Fruit fly (Drosophila melanogaster) whole organism, embryonic: ENCODE data around the gene Jon99Fii.
A peak's percentile ranks its signal among the peaks of the same experiment; 100 is the strongest.

ENCODE experiments used
- CG10209 ChIP-seq: fragments of 200-800 bp; sonication (Bioruptor generic); optimal IDR thresholded peaks from 3 replicates; lab custom pipeline; 2017; ENCODE audit warnings: missing biosample characterization, mild to moderate bottlenecking, missing genetic modification characterization, missing genetic modification reagents
- CG10274 ChIP-seq: fragments of 200-800 bp; sonication (Bioruptor generic); optimal IDR thresholded peaks from 3 replicates; lab custom pipeline; 2017; ENCODE audit warnings: missing biosample characterization, mild to moderate bottlenecking, missing genetic modification characterization
- CG10431 ChIP-seq: fragments of 200-800 bp; sonication (Bioruptor generic); optimal IDR thresholded peaks from 3 replicates; lab custom pipeline; 2018; ENCODE audit warnings: missing biosample characterization, mild to moderate bottlenecking, missing genetic modification characterization
- CG10654 ChIP-seq: fragments of 200-800 bp; sonication (Bioruptor generic); optimal IDR thresholded peaks from 2 replicates; lab custom pipeline; 2016; ENCODE audit warnings: missing biosample characterization, missing genetic modification characterization
- CG11093 ChIP-seq: fragments of 200-800 bp; sonication (Bioruptor generic); IDR thresholded peaks from 3 replicates; pipeline ENCODE4 v1.3.6; 2022; ENCODE audit warnings: missing biosample characterization, missing genetic modification characterization
- CG12219 ChIP-seq: fragments of 200-800 bp; sonication (Bioruptor generic); optimal IDR thresholded peaks from 3 replicates; lab custom pipeline; 2018; ENCODE audit warnings: missing biosample characterization, mild to moderate bottlenecking, missing genetic modification characterization
- CG12659 ChIP-seq: fragments of 200-800 bp; sonication (Bioruptor generic); optimal IDR thresholded peaks from 3 replicates; lab custom pipeline; 2017; ENCODE audit warnings: mild to moderate bottlenecking, missing biosample characterization, missing genetic modification reagents, missing genetic modification characterization
- CG16779 ChIP-seq: fragments of 200-800 bp; sonication (Bioruptor generic); IDR thresholded peaks from 2 replicates; pipeline ENCODE4 v1.3.6; 2022; ENCODE audit warnings: missing biosample characterization, missing genetic modification characterization
- CG16863 ChIP-seq: fragments of 200-800 bp; sonication (Bioruptor generic); optimal IDR thresholded peaks from 3 replicates; lab custom pipeline; 2016; ENCODE audit warnings: missing biosample characterization, missing genetic modification characterization
- CG17612 ChIP-seq: fragments of 200-800 bp; sonication (Bioruptor generic); IDR thresholded peaks from 2 replicates; pipeline ENCODE4 v1.3.6; 2022; ENCODE audit warnings: missing biosample characterization, missing genetic modification characterization
- CG1832 ChIP-seq: fragments of 200-800 bp; sonication (Bioruptor generic); optimal IDR thresholded peaks from 2 replicates; lab custom pipeline; 2017; ENCODE audit warnings: missing biosample characterization, mild to moderate bottlenecking, missing genetic modification characterization, inconsistent platforms
- CG2712 ChIP-seq: fragments of 200-800 bp; optimal IDR thresholded peaks from 3 replicates; lab custom pipeline; 2019; ENCODE audit warnings: missing biosample characterization, mild to moderate bottlenecking, missing genetic modification characterization, moderate library complexity
- CG34224 ChIP-seq: fragments of 200-800 bp; sonication (Bioruptor generic); IDR thresholded peaks from 3 replicates; pipeline ENCODE4 v1.3.6; 2022; ENCODE audit warnings: missing biosample characterization, missing genetic modification characterization; ENCODE audit not compliant: partially characterized antibody
- CG34376 ChIP-seq: fragments of 200-800 bp; sonication (Bioruptor generic); optimal IDR thresholded peaks from 2 replicates; lab custom pipeline; 2018; ENCODE audit warnings: missing biosample characterization, mild to moderate bottlenecking, missing genetic modification characterization
- CG34422 ChIP-seq: fragments of 200-800 bp; sonication (Bioruptor generic); IDR thresholded peaks from 3 replicates; pipeline ENCODE4 v1.3.6; 2022; ENCODE audit warnings: missing biosample characterization, missing genetic modification characterization
- CG4730 ChIP-seq: fragments of 200-800 bp; sonication (Bioruptor generic); IDR thresholded peaks from 2 replicates; pipeline ENCODE4 v1.3.6; 2022; ENCODE audit warnings: missing biosample characterization, missing genetic modification characterization
- CG8290 ChIP-seq, 3 experiments: fragments of 200-800 bp; sonication (Bioruptor generic); optimal IDR thresholded peaks; 2 replicates each; lab custom pipeline; 2016 to 2019; ENCODE audit warnings: missing biosample characterization in 3 of 3, missing genetic modification characterization in 3 of 3, mild to moderate bottlenecking in 2 of 3, moderate library complexity in 1 of 3
- CG9817 ChIP-seq: fragments of 200-800 bp; sonication (Bioruptor generic); optimal IDR thresholded peaks from 2 replicates; lab custom pipeline; 2018; ENCODE audit warnings: missing biosample characterization, mild to moderate bottlenecking, missing genetic modification characterization, moderate library complexity
- CG9932 ChIP-seq: fragments of 200-800 bp; sonication (Bioruptor generic); IDR thresholded peaks from 2 replicates; pipeline ENCODE4 v1.3.6; 2022; ENCODE audit warnings: missing biosample characterization, missing genetic modification characterization
- D19B ChIP-seq: fragments of 200-800 bp; sonication (Bioruptor generic); optimal IDR thresholded peaks from 2 replicates; lab custom pipeline; 2017; ENCODE audit warnings: missing biosample characterization, mild to moderate bottlenecking, missing genetic modification characterization
- Dp ChIP-seq: fragments of 200-800 bp; sonication (Bioruptor generic); optimal IDR thresholded peaks from 2 replicates; lab custom pipeline; 2018; ENCODE audit warnings: missing biosample characterization, mild to moderate bottlenecking, missing genetic modification characterization, moderate library complexity
- Gsc ChIP-seq: fragments of 200-800 bp; sonication (Bioruptor generic); IDR thresholded peaks from 2 replicates; pipeline ENCODE4 v1.3.6; 2022; ENCODE audit warnings: missing biosample characterization, missing genetic modification characterization
- HLH4C ChIP-seq: fragments of 200-800 bp; sonication (Bioruptor generic); IDR thresholded peaks from 3 replicates; pipeline ENCODE4 v1.3.6; 2022; ENCODE audit warnings: missing biosample characterization, missing genetic modification characterization; ENCODE audit not compliant: partially characterized antibody
- HLH54F ChIP-seq: fragments of 200-800 bp; sonication (Bioruptor generic); optimal IDR thresholded peaks from 3 replicates; lab custom pipeline; 2016; ENCODE audit warnings: missing biosample characterization, missing genetic modification characterization
- Hand ChIP-seq: fragments of 200-800 bp; sonication (Bioruptor generic); optimal IDR thresholded peaks from 2 replicates; lab custom pipeline; 2017; ENCODE audit warnings: mild to moderate bottlenecking, missing biosample characterization, missing genetic modification reagents, missing genetic modification characterization
- HmgD ChIP-seq: fragments of 200-800 bp; sonication (Bioruptor generic); optimal IDR thresholded peaks from 3 replicates; lab custom pipeline; 2016; ENCODE audit warnings: missing biosample characterization, missing genetic modification characterization
- Nf-YB ChIP-seq: fragments of 200-800 bp; sonication (Bioruptor generic); optimal IDR thresholded peaks from 3 replicates; lab custom pipeline; 2019; ENCODE audit warnings: missing biosample characterization, mild to moderate bottlenecking, missing genetic modification characterization, moderate library complexity
- Optix ChIP-seq: fragments of 200-800 bp; sonication (Bioruptor generic); IDR thresholded peaks from 3 replicates; pipeline ENCODE4 v1.3.6; 2022; ENCODE audit warnings: missing biosample characterization, missing genetic modification characterization
- Xrp1 ChIP-seq: fragments of 200-800 bp; sonication (Bioruptor generic); IDR thresholded peaks from 2 replicates; pipeline ENCODE4 v1.3.6; 2022; ENCODE audit warnings: missing biosample characterization, missing genetic modification characterization
- YL-1 ChIP-seq: fragments of 200-800 bp; sonication (Bioruptor generic); optimal IDR thresholded peaks from 3 replicates; lab custom pipeline; 2017; ENCODE audit warnings: missing biosample characterization, mild to moderate bottlenecking, missing genetic modification characterization
- aop ChIP-seq: fragments of 200-800 bp; sonication (Bioruptor generic); IDR thresholded peaks from 2 replicates; pipeline ENCODE4 v1.3.6; 2022; ENCODE audit warnings: missing biosample characterization, missing genetic modification characterization
- bcd ChIP-seq: fragments of 200-800 bp; sonication (Bioruptor generic); optimal IDR thresholded peaks from 2 replicates; lab custom pipeline; 2017; ENCODE audit warnings: missing biosample characterization, mild to moderate bottlenecking, missing genetic modification characterization
- cato ChIP-seq: fragments of 200-800 bp; sonication (Bioruptor generic); optimal IDR thresholded peaks from 2 replicates; lab custom pipeline; 2016; ENCODE audit warnings: missing biosample characterization, missing genetic modification characterization, borderline replicate concordance
- dpn ChIP-seq, 2 experiments: fragments of 200-800 bp; sonication (Bioruptor generic); optimal IDR thresholded peaks; 3 replicates each; lab custom pipeline; 2016; ENCODE audit warnings: missing biosample characterization in 2 of 2, missing genetic modification characterization in 2 of 2
- ewg ChIP-seq: fragments of 200-800 bp; sonication (Bioruptor generic); optimal IDR thresholded peaks from 3 replicates; lab custom pipeline; 2017; ENCODE audit warnings: mild to moderate bottlenecking, missing biosample characterization, missing genetic modification reagents, missing genetic modification characterization
- ftz-f1 ChIP-seq: fragments of 200-800 bp; sonication (Bioruptor generic); optimal IDR thresholded peaks from 2 replicates; lab custom pipeline; 2016; ENCODE audit warnings: missing biosample characterization, missing genetic modification characterization
- grau ChIP-seq: fragments of 200-800 bp; optimal IDR thresholded peaks from 3 replicates; lab custom pipeline; 2019; ENCODE audit warnings: missing biosample characterization, mild to moderate bottlenecking, missing genetic modification characterization, moderate library complexity
- jigr1 ChIP-seq: fragments of 200-800 bp; sonication (Bioruptor generic); IDR thresholded peaks from 3 replicates; pipeline ENCODE4 v1.3.6; 2022; ENCODE audit warnings: missing biosample characterization, missing genetic modification characterization
- maf-S ChIP-seq: fragments of 200-800 bp; sonication (Bioruptor generic); optimal IDR thresholded peaks from 2 replicates; lab custom pipeline; 2016; ENCODE audit warnings: missing biosample characterization, missing genetic modification characterization
- mam ChIP-seq: fragments of 200-800 bp; sonication (Bioruptor generic); optimal IDR thresholded peaks from 3 replicates; lab custom pipeline; 2016; ENCODE audit warnings: missing biosample characterization, missing genetic modification characterization
- onecut ChIP-seq: fragments of 200-800 bp; sonication (Bioruptor generic); IDR thresholded peaks from 2 replicates; pipeline ENCODE4 v1.3.6; 2022; ENCODE audit warnings: missing biosample characterization, missing genetic modification characterization
- pan ChIP-seq, 4 experiments: fragments of >200 bp in 3 of 4; fragments of 200-800 bp in 1 of 4; sonication (Bioruptor generic) in 1 of 4; optimal IDR thresholded peaks in 3 of 4; IDR thresholded peaks in 1 of 4; 2 replicates each; pipeline versions ENCODE4 v1.3.6 to Lab custom; 2017 to 2022; ENCODE audit warnings: missing biosample characterization in 2 of 4, missing genetic modification characterization in 2 of 4, mixed read lengths in 1 of 4
- sna ChIP-seq: fragments of 200-800 bp; sonication (Bioruptor generic); IDR thresholded peaks from 2 replicates; pipeline ENCODE4 v1.3.6; 2022; ENCODE audit warnings: missing biosample characterization, missing genetic modification characterization; ENCODE audit not compliant: partially characterized antibody
- sob ChIP-seq: fragments of 200-800 bp; sonication (Bioruptor generic); IDR thresholded peaks from 2 replicates; pipeline ENCODE4 v1.3.6; 2022; ENCODE audit warnings: missing biosample characterization, missing genetic modification characterization
- tx ChIP-seq: fragments of 200-800 bp; sonication (Bioruptor generic); optimal IDR thresholded peaks from 2 replicates; lab custom pipeline; 2016; ENCODE audit warnings: missing biosample characterization, missing genetic modification characterization
- wor ChIP-seq: fragments of 200-800 bp; sonication (Bioruptor generic); IDR thresholded peaks from 2 replicates; pipeline ENCODE4 v1.3.6; 2022; ENCODE audit warnings: missing biosample characterization, missing genetic modification characterization
- zen ChIP-seq: fragments of 200-800 bp; sonication (Bioruptor generic); optimal IDR thresholded peaks from 3 replicates; lab custom pipeline; 2018; ENCODE audit warnings: missing biosample characterization, mild to moderate bottlenecking, missing genetic modification characterization, moderate library complexity
- zen2 ChIP-seq: fragments of 200-800 bp; sonication (Bioruptor generic); IDR thresholded peaks from 3 replicates; pipeline ENCODE4 v1.3.6; 2022; ENCODE audit warnings: missing biosample characterization, missing genetic modification characterization; ENCODE audit not compliant: partially characterized antibody

The Jon99Fii gene

DNA sequence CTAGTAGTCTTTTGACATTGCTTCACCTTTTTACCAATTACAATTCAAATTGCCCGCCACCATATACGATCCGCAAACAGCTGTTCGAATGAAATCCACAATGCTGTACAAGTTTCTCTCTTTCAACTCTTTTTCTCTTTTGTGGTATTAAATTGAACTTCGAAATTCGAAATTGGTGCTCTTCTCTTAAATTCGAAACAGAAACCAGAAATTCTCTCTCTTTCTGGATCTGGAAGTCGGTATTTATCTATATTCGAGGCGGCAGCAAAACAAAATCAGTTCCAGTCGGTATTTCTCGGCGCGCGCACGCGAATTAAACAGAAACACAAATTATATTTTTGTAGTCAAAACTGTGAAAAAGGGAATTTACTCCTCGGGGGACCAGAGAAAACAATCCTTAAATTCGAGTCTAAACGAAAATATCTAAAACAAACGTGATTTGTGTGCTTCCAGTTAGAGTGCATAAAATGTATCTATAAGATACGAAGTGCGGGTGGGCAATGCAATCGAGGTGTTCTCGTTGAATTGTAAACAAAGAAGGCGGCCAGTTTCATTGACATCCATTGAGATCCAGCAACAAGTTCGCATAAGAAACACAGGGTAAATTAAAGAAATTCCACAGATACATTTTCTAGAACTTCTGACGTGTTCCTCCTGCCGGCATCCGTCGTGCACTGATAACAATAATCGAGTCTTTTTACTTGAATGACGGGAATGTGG, 21.8 kb downstream of the Jon99Fii start, which contains the start of gene PH4alphaEFB (continued):
- TF ChIP-seq CG4730 = no peak
- TF ChIP-seq CG34422 (GFP tag; lab: Robert Waterston, UW) = peak; percentile 56; the same call in 2 of the 3 replicates
- TF ChIP-seq ewg (GFP tag; lab: Kevin White, UChicago) = peak; percentile 76
- peak; percentile 27 for TF ChIP-seq YL-1 (GFP tag; lab: Kevin White, UChicago)
- no peak for TF ChIP-seq CG9817 (tag; lab: Kevin White, UChicago)
- TF ChIP-seq Gsc (GFP tag; lab: Robert Waterston, UW) = no peak
- no peak for TF ChIP-seq grau (tag; lab: Kevin White, UChicago)
- 0 out of 3 replicates have a peak, but pooled peaks have one; percentile 37 for TF ChIP-seq HLH4C (GFP tag; lab: Robert Waterston, UW)
- TF ChIP-seq sob (GFP tag; lab: Robert Waterston, UW) = no peak
- TF ChIP-seq zen2 (GFP tag; lab: Robert Waterston, UW) = peak; percentile 54; the same call in 2 of the 3 replicates
- peak; percentile 5 for TF ChIP-seq CG10431 (GFP tag; lab: Kevin White, UChicago)
- peak; percentile 74 for TF ChIP-seq CG34376
- TF ChIP-seq bcd (GFP tag; lab: Kevin White, UChicago) = no peak
- TF ChIP-seq tx (GFP tag; lab: Kevin White, UChicago) = no peak
- no peak for TF ChIP-seq HLH54F (GFP tag; lab: Kevin White, UChicago)
- TF ChIP-seq CG34224 (GFP tag; lab: Robert Waterston, UW) = peak; percentile 75
- TF ChIP-seq aop (GFP tag; lab: Robert Waterston, UW) = no peak
- TF ChIP-seq CG16779 (GFP tag; lab: Robert Waterston, UW) = no peak
- TF ChIP-seq CG11093 (GFP tag; lab: Robert Waterston, UW) = no peak
- no peak for TF ChIP-seq CG8290 (GFP tag; optimal IDR thresholded peaks at IDR 0.05; lab: Kevin White, UChicago)
- no peak for TF ChIP-seq CG8290 (tag; optimal IDR thresholded peaks at IDR 0.05; lab: Kevin White, UChicago)
- no peak for TF ChIP-seq CG10209 (GFP tag; lab: Kevin White, UChicago)
- TF ChIP-seq CG17612 (GFP tag; lab: Robert Waterston, UW) = no peak
- no peak for TF ChIP-seq wor (GFP tag; lab: Robert Waterston, UW)
- TF ChIP-seq jigr1 (GFP tag; lab: Robert Waterston, UW) = no peak
- no peak for TF ChIP-seq maf-S (GFP tag; lab: Kevin White, UChicago)
- TF ChIP-seq CG9932 = no peak
- peak; percentile 29; the same call in 1 of the 2 replicates for TF ChIP-seq onecut (GFP tag; lab: Robert Waterston, UW)
- no peak for TF ChIP-seq Xrp1 (GFP tag; lab: Robert Waterston, UW)
- no peak for TF ChIP-seq CG12659 (GFP tag; lab: Kevin White, UChicago)
- no peak for TF ChIP-seq Hand (GFP tag; lab: Kevin White, UChicago)
- TF ChIP-seq CG10274 (GFP tag; lab: Kevin White, UChicago) = no peak
- no peak for TF ChIP-seq ftz-f1
- TF ChIP-seq CG16863 (GFP tag; lab: Kevin White, UChicago) = no peak
- TF ChIP-seq Dp (GFP tag; lab: Kevin White, UChicago) = peak; percentile 85
- peak; percentile 33 for TF ChIP-seq CG2712 (tag; lab: Kevin White, UChicago)
- no peak for TF ChIP-seq HmgD (GFP tag; lab: Kevin White, UChicago)
- no peak for TF ChIP-seq Optix (GFP tag; lab: Robert Waterston, UW)
- no peak for TF ChIP-seq pan (optimal IDR thresholded peaks at IDR 0.05; lab: Kevin White, UChicago)
- TF ChIP-seq pan (GFP tag; optimal IDR thresholded peaks at IDR 0.05 in 1 of 2, IDR thresholded peaks at IDR 0.05 in 1 of 2) = no peak
- TF ChIP-seq CG12219 (GFP tag; lab: Kevin White, UChicago) = no peak
- TF ChIP-seq cato (GFP tag; lab: Kevin White, UChicago) = no peak
- TF ChIP-seq dpn (GFP tag; optimal IDR thresholded peaks at IDR 0.05; lab: Kevin White, UChicago) = no peak
- no peak for TF ChIP-seq CG10654
- no peak for TF ChIP-seq zen (tag; lab: Kevin White, UChicago)
- no peak for TF ChIP-seq mam (GFP tag; lab: Kevin White, UChicago)
- TF ChIP-seq D19B (GFP tag; lab: Kevin White, UChicago) = no peak
- no peak for TF ChIP-seq CG1832 (GFP tag; lab: Kevin White, UChicago)
- TF ChIP-seq Nf-YB (GFP tag; lab: Kevin White, UChicago) = no peak
- 0 out of 2 replicates have a peak, but pooled peaks have one; percentile 12 for TF ChIP-seq sna (GFP tag; lab: Robert Waterston, UW)
